Worm (Caenorhabditis elegans) whole organism, L1 larva: Measurements from ENCODE around the gene T20D4.12.
A peak's percentile ranks its signal among the peaks of the same experiment; 100 is the strongest.

Experiments used
- C16A3.4 ChIP-seq: fragments of 150-350 bp; optimal IDR thresholded peaks from 2 replicates; lab custom pipeline; 2014; ENCODE audit warnings: missing biosample characterization, missing genetic modification characterization
- C34B4.2 ChIP-seq: sonication (generic microtip); optimal IDR thresholded peaks from 2 replicates; lab custom pipeline; 2017; ENCODE audit warnings: mild to moderate bottlenecking, missing genetic modification characterization, missing compliant biosample characterization
- F16B12.6 ChIP-seq: fragments of 150-350 bp; optimal IDR thresholded peaks from 2 replicates; lab custom pipeline; 2014; ENCODE audit warnings: missing biosample characterization, missing genetic modification characterization
- Y116A8C.19 ChIP-seq: sonication (generic microtip); optimal IDR thresholded peaks from 2 replicates; lab custom pipeline; 2016; ENCODE audit warnings: missing compliant biosample characterization, missing genetic modification characterization, borderline replicate concordance
- aha-1 ChIP-seq: fragments of 150-350 bp; optimal IDR thresholded peaks from 2 replicates; lab custom pipeline; 2014; ENCODE audit warnings: missing biosample characterization, missing genetic modification characterization
- aly-2 ChIP-seq: fragments of 150-350 bp; optimal IDR thresholded peaks from 2 replicates; lab custom pipeline; 2014; ENCODE audit warnings: missing biosample characterization, missing genetic modification characterization
- ceh-82 ChIP-seq, 3 experiments: fragments of 150-350 bp in 1 of 3; sonication (generic microtip) in 2 of 3; optimal IDR thresholded peaks; 2 replicates each; lab custom pipeline; 2014 to 2017; ENCODE audit warnings: missing biosample characterization in 3 of 3, missing genetic modification characterization in 3 of 3
- ceh-90 ChIP-seq: sonication (generic microtip); optimal IDR thresholded peaks from 2 replicates; lab custom pipeline; 2016; ENCODE audit warnings: missing genetic modification characterization, missing compliant biosample characterization
- ces-1 ChIP-seq: fragments of 150-350 bp; optimal IDR thresholded peaks from 2 replicates; lab custom pipeline; 2014; ENCODE audit warnings: missing biosample characterization, missing genetic modification reagents, missing genetic modification characterization
- dpl-1 ChIP-seq, 3 experiments: fragments of 150-350 bp in 2 of 3; sonication (generic microtip) in 1 of 3; optimal IDR thresholded peaks; 2 replicates each; lab custom pipeline; 2014 to 2017; ENCODE audit warnings: missing biosample characterization in 3 of 3, missing genetic modification characterization in 3 of 3, missing genetic modification reagents in 3 of 3
- dsc-1 ChIP-seq: sonication (generic microtip); optimal IDR thresholded peaks from 2 replicates; lab custom pipeline; 2016; ENCODE audit warnings: mild to moderate bottlenecking, missing genetic modification characterization, missing compliant biosample characterization
- efl-1 ChIP-seq, 4 experiments: fragments of 150-350 bp; optimal IDR thresholded peaks in 3 of 4; peaks in 1 of 4; 1 replicate in 1 of 4; 2 replicates in 3 of 4; lab custom pipeline; 2014; ENCODE audit warnings: missing biosample characterization in 2 of 4, missing genetic modification characterization in 2 of 4, missing genetic modification reagents in 2 of 4
- egl-13 ChIP-seq: sonication (generic microtip); optimal IDR thresholded peaks from 2 replicates; lab custom pipeline; 2016; ENCODE audit warnings: missing genotype, missing genetic modification reagents, missing genetic modification characterization, missing compliant biosample characterization
- egl-27 ChIP-seq, 2 experiments: fragments of 150-350 bp in 1 of 2; sonication (generic microtip); optimal IDR thresholded peaks; 3 replicates each; lab custom pipeline; 2017 to 2018; ENCODE audit warnings: missing biosample characterization in 2 of 2, missing genetic modification characterization in 2 of 2, missing genetic modification reagents in 2 of 2
- elt-2 ChIP-seq: sonication (generic microtip); optimal IDR thresholded peaks from 2 replicates; lab custom pipeline; 2016; ENCODE audit warnings: missing genetic modification characterization, mild to moderate bottlenecking, inconsistent platforms, missing compliant biosample characterization, missing genetic modification reagents
- fkh-8 ChIP-seq: sonication (generic microtip); optimal IDR thresholded peaks from 2 replicates; lab custom pipeline; 2016; ENCODE audit warnings: mild to moderate bottlenecking, missing genetic modification characterization, missing compliant biosample characterization
- hlh-17 ChIP-seq: fragments of 200-800 bp; sonication (Bioruptor generic); optimal IDR thresholded peaks from 2 replicates; lab custom pipeline; 2018; ENCODE audit warnings: missing genetic modification characterization, mild to moderate bottlenecking, missing compliant biosample characterization, moderate library complexity, borderline replicate concordance
- jun-1 ChIP-seq: fragments of 150-350 bp; optimal IDR thresholded peaks from 2 replicates; lab custom pipeline; 2014; ENCODE audit warnings: missing biosample characterization, missing genetic modification reagents, missing genetic modification characterization
- lin-13 ChIP-seq: fragments of 150-350 bp; optimal IDR thresholded peaks from 2 replicates; lab custom pipeline; 2014; ENCODE audit warnings: missing biosample characterization, missing genetic modification reagents, missing genetic modification characterization
- lin-14 ChIP-seq: fragments of 200-800 bp; sonication (Bioruptor generic); optimal IDR thresholded peaks from 2 replicates; lab custom pipeline; 2018; ENCODE audit warnings: mild to moderate bottlenecking, missing genetic modification characterization, moderate library complexity, missing compliant biosample characterization
- lin-35 ChIP-seq, 2 experiments: fragments of 150-350 bp; optimal IDR thresholded peaks; 2 replicates each; lab custom pipeline; 2014; ENCODE audit warnings: missing biosample characterization in 2 of 2, missing genetic modification characterization in 2 of 2, missing genetic modification reagents in 2 of 2
- lin-39 ChIP-seq: fragments of 150-350 bp; optimal IDR thresholded peaks from 2 replicates; lab custom pipeline; 2014; ENCODE audit warnings: missing biosample characterization, missing genetic modification reagents, missing genetic modification characterization
- lir-3 ChIP-seq: sonication (generic microtip); optimal IDR thresholded peaks from 2 replicates; lab custom pipeline; 2016; ENCODE audit warnings: mild to moderate bottlenecking, missing genetic modification characterization, moderate library complexity, missing compliant biosample characterization; ENCODE audit not compliant: poor library complexity
- lsy-2 ChIP-seq, 2 experiments: fragments of 150-350 bp; optimal IDR thresholded peaks; 2 replicates each; lab custom pipeline; 2014; ENCODE audit warnings: missing biosample characterization in 2 of 2, missing genetic modification characterization in 2 of 2
- mab-9 ChIP-seq: fragments of 200-800 bp; sonication (Bioruptor generic); IDR thresholded peaks from 2 replicates; pipeline ENCODE4 v1.3.6; 2022; ENCODE audit warnings: missing genetic modification reagents, missing genetic modification characterization, missing compliant biosample characterization
- mdl-1 ChIP-seq, 2 experiments: fragments of 150-350 bp; optimal IDR thresholded peaks; 2 replicates each; lab custom pipeline; 2014 to 2017; ENCODE audit warnings: missing biosample characterization in 2 of 2, missing genetic modification characterization in 2 of 2, inconsistent platforms in 1 of 2
- mef-2 ChIP-seq: fragments of 150-350 bp; optimal IDR thresholded peaks from 2 replicates; lab custom pipeline; 2014; ENCODE audit warnings: missing biosample characterization, missing genetic modification characterization
- nhr-11 ChIP-seq: fragments of 150-350 bp; optimal IDR thresholded peaks from 2 replicates; lab custom pipeline; 2014; ENCODE audit warnings: missing biosample characterization, missing genetic modification characterization
- nhr-12 ChIP-seq: sonication (generic microtip); optimal IDR thresholded peaks from 2 replicates; lab custom pipeline; 2017; ENCODE audit warnings: missing biosample characterization, missing genetic modification characterization
- nhr-19 ChIP-seq: fragments of 200-800 bp; sonication (Bioruptor generic); conservative IDR thresholded peaks from 2 replicates; pipeline ENCODE4 v1.3.6; 2022; ENCODE audit warnings: missing genetic modification characterization, missing compliant biosample characterization
- nhr-20 ChIP-seq: sonication (generic microtip); optimal IDR thresholded peaks from 2 replicates; lab custom pipeline; 2016; ENCODE audit warnings: mild to moderate bottlenecking, missing genetic modification characterization, missing compliant biosample characterization
- nhr-28 ChIP-seq: fragments of 150-350 bp; optimal IDR thresholded peaks from 2 replicates; lab custom pipeline; 2014; ENCODE audit warnings: missing biosample characterization, missing genetic modification characterization
- nhr-47 ChIP-seq: sonication (generic microtip); optimal IDR thresholded peaks from 2 replicates; lab custom pipeline; 2016; ENCODE audit warnings: mild to moderate bottlenecking, missing genetic modification characterization, moderate library complexity, missing compliant biosample characterization
- nhr-71 ChIP-seq: sonication (generic microtip); optimal IDR thresholded peaks from 2 replicates; lab custom pipeline; 2016; ENCODE audit warnings: mild to moderate bottlenecking, missing genetic modification characterization, moderate library complexity, missing compliant biosample characterization
- nhr-77 ChIP-seq: fragments of 150-350 bp; optimal IDR thresholded peaks from 2 replicates; lab custom pipeline; 2014; ENCODE audit warnings: missing biosample characterization, missing genetic modification characterization
- nhr-84 ChIP-seq: sonication (generic microtip); optimal IDR thresholded peaks from 2 replicates; lab custom pipeline; 2017; ENCODE audit warnings: missing biosample characterization, missing genetic modification characterization
- nhr-85 ChIP-seq: sonication (generic microtip); peaks from one replicate; lab custom pipeline; 2016; ENCODE audit warnings: missing genetic modification characterization, inconsistent platforms, missing compliant biosample characterization
- snu-23 ChIP-seq: sonication (generic microtip); optimal IDR thresholded peaks from 2 replicates; lab custom pipeline; 2016; ENCODE audit warnings: missing genetic modification characterization, missing compliant biosample characterization
- sptf-1 ChIP-seq: fragments of 150-350 bp; optimal IDR thresholded peaks from 2 replicates; lab custom pipeline; 2014; ENCODE audit warnings: missing biosample characterization, missing genetic modification characterization
- swsn-7 ChIP-seq: sonication (generic microtip); optimal IDR thresholded peaks from 2 replicates; lab custom pipeline; 2016; ENCODE audit warnings: missing genetic modification characterization, missing compliant biosample characterization
- tbx-2 ChIP-seq: sonication (generic microtip); optimal IDR thresholded peaks from 2 replicates; lab custom pipeline; 2016; ENCODE audit warnings: missing genetic modification characterization, missing compliant biosample characterization
- tlp-1 ChIP-seq: fragments of 150-350 bp; optimal IDR thresholded peaks from 2 replicates; lab custom pipeline; 2014; ENCODE audit warnings: missing biosample characterization, missing genetic modification characterization
- unc-130 ChIP-seq: fragments of 150-350 bp; optimal IDR thresholded peaks from 2 replicates; lab custom pipeline; 2017; ENCODE audit warnings: missing biosample characterization, missing genetic modification characterization, inconsistent platforms
- unc-30 ChIP-seq: sonication (generic microtip); optimal IDR thresholded peaks from 2 replicates; lab custom pipeline; 2017; ENCODE audit warnings: missing biosample characterization, missing genetic modification characterization
- unc-62 ChIP-seq: fragments of 150-350 bp; optimal IDR thresholded peaks from 2 replicates; lab custom pipeline; 2014; ENCODE audit warnings: missing biosample characterization, missing genetic modification reagents, missing genetic modification characterization
- xbp-1 ChIP-seq: sonication (generic microtip); optimal IDR thresholded peaks from 2 replicates; lab custom pipeline; 2016; ENCODE audit warnings: missing genetic modification characterization, missing compliant biosample characterization
- zag-1 ChIP-seq: fragments of 150-350 bp; optimal IDR thresholded peaks from 2 replicates; lab custom pipeline; 2014; ENCODE audit warnings: missing biosample characterization, missing genetic modification characterization
- zip-4 ChIP-seq: fragments of 200-800 bp; sonication (Bioruptor generic); optimal IDR thresholded peaks from 2 replicates; lab custom pipeline; 2018; ENCODE audit warnings: mild to moderate bottlenecking, missing genetic modification characterization, moderate library complexity, missing compliant biosample characterization
- ztf-11 ChIP-seq, 2 experiments: sonication (generic microtip); optimal IDR thresholded peaks; 2 replicates each; lab custom pipeline; 2016 to 2017; ENCODE audit warnings: missing genetic modification characterization in 2 of 2, missing biosample characterization in 1 of 2, missing compliant biosample characterization in 1 of 2
- ztf-4 ChIP-seq: fragments of 150-350 bp; optimal IDR thresholded peaks from 2 replicates; lab custom pipeline; 2014; ENCODE audit warnings: missing biosample characterization, missing genetic modification characterization

Gene T20D4.12

ce11 chrV:3388299-3388698, 8.6 kb upstream of the T20D4.12 start (continued):
- TF ChIP-seq efl-1 (optimal IDR thresholded peaks at IDR 0.05; lab: Kevin White, UChicago) (peak; percentile 15 to 17), efl-1 (GFP tag; optimal IDR thresholded peaks at IDR 0.05 in 1 of 2; lab: Kevin White, UChicago) (no peak), tlp-1 (tag; lab: Kevin White, UChicago) (no peak), nhr-20 (tag; lab: Kevin White, UChicago) (peak; percentile 60), aly-2 (no peak), lin-39 (no peak), xbp-1 (tag; lab: Kevin White, UChicago) (no peak), mab-9 (no peak), nhr-71 (tag; lab: Kevin White, UChicago) (peak; percentile 52), fkh-8 (tag; lab: Kevin White, UChicago) (no peak), hlh-17 (GFP tag; lab: Kevin White, UChicago) (no peak), egl-13 (tag; lab: Kevin White, UChicago) (no peak), dpl-1 (GFP tag; optimal IDR thresholded peaks at IDR 0.05; lab: Kevin White, UChicago) (peak in 2 of 3 experiments; percentile 15 to 17), ztf-11 (tag; optimal IDR thresholded peaks at IDR 0.05; lab: Kevin White, UChicago) (no peak), C34B4.2 (tag; lab: Kevin White, UChicago) (no peak), elt-2 (tag; lab: Kevin White, UChicago) (no peak), nhr-47 (tag; lab: Kevin White, UChicago) (peak; percentile 21), snu-23 (GFP tag; lab: Kevin White, UChicago) (peak; percentile 42), C16A3.4 (no peak), lir-3 (tag; lab: Kevin White, UChicago) (no peak), tbx-2 (tag; lab: Kevin White, UChicago) (no peak), lin-14 (peak; percentile 85), F16B12.6 (tag; lab: Kevin White, UChicago) (no peak), swsn-7 (tag; lab: Kevin White, UChicago) (no peak), mef-2 (tag; lab: Kevin White, UChicago) (no peak), zag-1 (tag; lab: Kevin White, UChicago) (no peak), unc-62 (GFP tag; lab: Kevin White, UChicago) (no peak), mdl-1 (tag; optimal IDR thresholded peaks at IDR 0.05; lab: Kevin White, UChicago) (no peak), unc-30 (tag; lab: Kevin White, UChicago) (no peak), nhr-84 (tag; lab: Kevin White, UChicago) (no peak), nhr-77 (tag; lab: Kevin White, UChicago) (no peak), Y116A8C.19 (tag; lab: Kevin White, UChicago) (no peak), lsy-2 (tag; optimal IDR thresholded peaks at IDR 0.05; lab: Kevin White, UChicago) (no peak), lin-35 (GFP tag; optimal IDR thresholded peaks at IDR 0.05; lab: Kevin White, UChicago) (peak in 1 of 2 experiments; percentile 14), ces-1 (GFP tag; lab: Kevin White, UChicago) (no peak), nhr-28 (tag; lab: Kevin White, UChicago) (no peak), jun-1 (no peak), nhr-11 (no peak), unc-130 (tag; lab: Kevin White, UChicago) (no peak), nhr-12 (tag; lab: Kevin White, UChicago) (no peak), ztf-4 (tag; lab: Kevin White, UChicago) (no peak)

ce11 chrV:3391005-3391404, 5.9 kb upstream of the T20D4.12 start:
- TF ChIP-seq tbx-2 (tag; lab: Kevin White, UChicago) (peak; percentile 82), elt-2 (tag; lab: Kevin White, UChicago) (no peak), efl-1 (optimal IDR thresholded peaks at IDR 0.05; lab: Kevin White, UChicago) (peak; percentile 76 to 82), efl-1 (GFP tag; optimal IDR thresholded peaks at IDR 0.05 in 1 of 2; lab: Kevin White, UChicago) (peak; percentile 68 to 94), swsn-7 (tag; lab: Kevin White, UChicago) (peak; percentile 68), nhr-85 (tag; lab: Kevin White, UChicago) (peak; percentile 99), unc-130 (tag; lab: Kevin White, UChicago) (peak; percentile 79), dpl-1 (GFP tag; optimal IDR thresholded peaks at IDR 0.05; lab: Kevin White, UChicago) (peak; percentile 60 to 81 (median 76)), egl-27 (tag; optimal IDR thresholded peaks at IDR 0.05; lab: Kevin White, UChicago) (no peak), egl-13 (tag; lab: Kevin White, UChicago) (no peak), zip-4 (GFP tag; lab: Kevin White, UChicago) (no peak), nhr-19 (GFP tag; lab: Robert Waterston, UW) (peak; percentile 87), C16A3.4 (peak; percentile 78), dsc-1 (tag; lab: Kevin White, UChicago) (peak; percentile 17), ces-1 (GFP tag; lab: Kevin White, UChicago) (no peak), unc-62 (GFP tag; lab: Kevin White, UChicago) (no peak), lin-13 (GFP tag; lab: Kevin White, UChicago) (peak; percentile 73), ceh-90 (tag; lab: Kevin White, UChicago) (no peak), nhr-20 (tag; lab: Kevin White, UChicago) (peak; percentile 95), hlh-17 (GFP tag; lab: Kevin White, UChicago) (no peak), lin-14 (peak; percentile 99), sptf-1 (tag; lab: Kevin White, UChicago) (no peak), aha-1 (tag; lab: Kevin White, UChicago) (no peak), ceh-82 (tag; optimal IDR thresholded peaks at IDR 0.05; lab: Kevin White, UChicago) (peak; percentile 27 to 63 (median 28)), nhr-11 (no peak)
